Worm (Caenorhabditis elegans) whole organism, late embryonic: ENCODE data around the gene sre-16.

ENCODE experiments used
- K02D7.2 ChIP-seq: sonication (generic microtip); optimal IDR thresholded peaks from 2 replicates; lab custom pipeline; 2017; ENCODE audit warnings: mild to moderate bottlenecking, missing genetic modification characterization, missing compliant biosample characterization
- K09A11.1 ChIP-seq: sonication (generic microtip); optimal IDR thresholded peaks from 2 replicates; lab custom pipeline; 2017; ENCODE audit warnings: antibody characterized with exemption, mild to moderate bottlenecking, missing genetic modification characterization, missing compliant biosample characterization; ENCODE audit not compliant: insufficient read depth
- Y22D7AL.16 ChIP-seq: sonication (generic microtip); optimal IDR thresholded peaks from 2 replicates; lab custom pipeline; 2016; ENCODE audit warnings: missing genetic modification characterization, missing compliant biosample characterization
- ahr-1 ChIP-seq: sonication (generic microtip); optimal IDR thresholded peaks from 2 replicates; lab custom pipeline; 2016; ENCODE audit warnings: missing genetic modification characterization, missing compliant biosample characterization
- ama-1 ChIP-seq: fragments of 150-350 bp; optimal IDR thresholded peaks from 2 replicates; lab custom pipeline; 2014
- ceh-18 ChIP-seq: sonication (generic microtip); optimal IDR thresholded peaks from 2 replicates; lab custom pipeline; 2016; ENCODE audit warnings: missing genetic modification characterization, missing compliant biosample characterization
- ceh-19 ChIP-seq: fragments of 200-800 bp; sonication (Bioruptor generic); optimal IDR thresholded peaks from 2 replicates; lab custom pipeline; 2018; ENCODE audit warnings: mild to moderate bottlenecking, missing genetic modification characterization, missing compliant biosample characterization
- ceh-30 ChIP-seq: fragments of 150-350 bp; optimal IDR thresholded peaks from 2 replicates; lab custom pipeline; 2014; ENCODE audit warnings: missing biosample characterization, missing genetic modification characterization
- ceh-31 ChIP-seq: sonication (generic microtip); optimal IDR thresholded peaks from 2 replicates; lab custom pipeline; 2016; ENCODE audit warnings: missing genetic modification characterization, missing compliant biosample characterization
- ceh-45 ChIP-seq: fragments of 200-800 bp; sonication (Bioruptor generic); IDR thresholded peaks from 2 replicates; pipeline ENCODE4 v1.3.6; 2022; ENCODE audit warnings: missing genetic modification reagents, missing genetic modification characterization, missing compliant biosample characterization
- ceh-6 ChIP-seq: fragments of 200-800 bp; sonication (Bioruptor generic); optimal IDR thresholded peaks from 2 replicates; lab custom pipeline; 2018; ENCODE audit warnings: mild to moderate bottlenecking, missing genetic modification characterization, missing compliant biosample characterization
- dve-1 ChIP-seq: sonication (generic microtip); optimal IDR thresholded peaks from 2 replicates; lab custom pipeline; 2017; ENCODE audit warnings: antibody characterized with exemption, mild to moderate bottlenecking, missing genetic modification characterization, missing compliant biosample characterization
- ets-4 ChIP-seq: sonication (generic microtip); optimal IDR thresholded peaks from 2 replicates; lab custom pipeline; 2016; ENCODE audit warnings: missing genetic modification characterization, missing compliant biosample characterization
- eyg-1 ChIP-seq: sonication (generic microtip); optimal IDR thresholded peaks from 2 replicates; lab custom pipeline; 2016; ENCODE audit warnings: missing genotype, missing genetic modification characterization, missing compliant biosample characterization
- fax-1 ChIP-seq: sonication (generic microtip); optimal IDR thresholded peaks from 2 replicates; lab custom pipeline; 2016; ENCODE audit warnings: missing genotype, missing genetic modification characterization, missing compliant biosample characterization
- fkh-10 ChIP-seq: fragments of 150-350 bp; optimal IDR thresholded peaks from 2 replicates; lab custom pipeline; 2014; ENCODE audit warnings: missing biosample characterization, missing genetic modification reagents, missing genetic modification characterization
- hlh-15 ChIP-seq: sonication (generic microtip); optimal IDR thresholded peaks from 2 replicates; lab custom pipeline; 2016; ENCODE audit warnings: missing genetic modification characterization, missing compliant biosample characterization
- hlh-30 ChIP-seq: sonication (generic microtip); optimal IDR thresholded peaks from 2 replicates; lab custom pipeline; 2017; ENCODE audit warnings: antibody characterized with exemption, missing genetic modification characterization, missing compliant biosample characterization; ENCODE audit not compliant: insufficient read depth
- lim-6 ChIP-seq: sonication (generic microtip); optimal IDR thresholded peaks from 2 replicates; lab custom pipeline; 2016; ENCODE audit warnings: missing genetic modification characterization, missing compliant biosample characterization
- lin-11 ChIP-seq: fragments of 200-800 bp; sonication (Bioruptor generic); optimal IDR thresholded peaks from 2 replicates; lab custom pipeline; 2018; ENCODE audit warnings: mild to moderate bottlenecking, missing genetic modification characterization, missing compliant biosample characterization
- madf-2 ChIP-seq: sonication (generic microtip); optimal IDR thresholded peaks from 2 replicates; lab custom pipeline; 2017; ENCODE audit warnings: missing genetic modification characterization, missing compliant biosample characterization
- nhr-232 ChIP-seq: sonication (generic microtip); optimal IDR thresholded peaks from 2 replicates; lab custom pipeline; 2016; ENCODE audit warnings: missing genetic modification characterization, missing compliant biosample characterization
- npax-4 ChIP-seq: sonication (generic microtip); optimal IDR thresholded peaks from 2 replicates; lab custom pipeline; 2016; ENCODE audit warnings: missing genetic modification characterization, missing compliant biosample characterization
- pax-1 ChIP-seq: fragments of 150-350 bp; optimal IDR thresholded peaks from 2 replicates; lab custom pipeline; 2014; ENCODE audit warnings: missing biosample characterization, missing genetic modification characterization
- pha-2 ChIP-seq: sonication (generic microtip); optimal IDR thresholded peaks from 2 replicates; lab custom pipeline; 2017; ENCODE audit warnings: mild to moderate bottlenecking, missing genetic modification characterization, missing compliant biosample characterization
- pha-4 ChIP-seq: fragments of 150-350 bp; optimal IDR thresholded peaks from 2 replicates; lab custom pipeline; 2018; ENCODE audit warnings: missing biosample characterization, missing genetic modification reagents, missing genetic modification characterization
- pros-1 ChIP-seq: fragments of 150-350 bp; optimal IDR thresholded peaks from 2 replicates; lab custom pipeline; 2014; ENCODE audit warnings: missing biosample characterization, missing genetic modification reagents, missing genetic modification characterization
- sox-2 ChIP-seq: fragments of 200-800 bp; sonication (Bioruptor generic); IDR thresholded peaks from 2 replicates; pipeline ENCODE4 v1.3.6; 2022; ENCODE audit warnings: missing genetic modification reagents, missing genetic modification characterization, missing compliant biosample characterization
- sox-4 ChIP-seq: sonication (generic microtip); optimal IDR thresholded peaks from 2 replicates; lab custom pipeline; 2017; ENCODE audit warnings: mild to moderate bottlenecking, missing genetic modification characterization, inconsistent platforms, missing compliant biosample characterization
- syd-9 ChIP-seq: sonication (generic microtip); optimal IDR thresholded peaks from 2 replicates; lab custom pipeline; 2016; ENCODE audit warnings: mild to moderate bottlenecking, missing genetic modification characterization, moderate library complexity, missing compliant biosample characterization
- tbx-2 ChIP-seq: sonication (generic microtip); optimal IDR thresholded peaks from 2 replicates; lab custom pipeline; 2016; ENCODE audit warnings: missing genetic modification characterization, missing compliant biosample characterization
- ttx-3 ChIP-seq: sonication (generic microtip); optimal IDR thresholded peaks from 2 replicates; lab custom pipeline; 2016; ENCODE audit warnings: missing genetic modification reagents, missing genetic modification characterization, missing compliant biosample characterization
- unc-3 ChIP-seq, 2 experiments: fragments of 200-800 bp in 1 of 2; sonication (Bioruptor generic) in 1 of 2; sonication (generic microtip) in 1 of 2; conservative IDR thresholded peaks in 1 of 2; optimal IDR thresholded peaks in 1 of 2; 2 replicates each; pipeline versions ENCODE4 v1.3.6 to Lab custom; 2016 to 2022; ENCODE audit warnings: missing compliant biosample characterization in 2 of 2, missing genetic modification characterization in 2 of 2, missing genetic modification reagents in 1 of 2
- unc-42 ChIP-seq: sonication (generic microtip); optimal IDR thresholded peaks from 2 replicates; lab custom pipeline; 2016; ENCODE audit warnings: missing genotype, missing genetic modification characterization, missing compliant biosample characterization
- unc-55 ChIP-seq: sonication (generic microtip); optimal IDR thresholded peaks from 2 replicates; lab custom pipeline; 2017; ENCODE audit warnings: missing biosample characterization, missing genetic modification reagents, missing genetic modification characterization
- unc-86 ChIP-seq: sonication (generic microtip); optimal IDR thresholded peaks from 2 replicates; lab custom pipeline; 2016; ENCODE audit warnings: missing genetic modification characterization, missing compliant biosample characterization
- zip-5 ChIP-seq: sonication (generic microtip); optimal IDR thresholded peaks from 2 replicates; lab custom pipeline; 2016; ENCODE audit warnings: missing genetic modification characterization, missing compliant biosample characterization
- ztf-16 ChIP-seq: sonication (generic microtip); optimal IDR thresholded peaks from 2 replicates; lab custom pipeline; 2017; ENCODE audit warnings: missing genetic modification characterization, missing compliant biosample characterization

Gene sre-16

DNA sequence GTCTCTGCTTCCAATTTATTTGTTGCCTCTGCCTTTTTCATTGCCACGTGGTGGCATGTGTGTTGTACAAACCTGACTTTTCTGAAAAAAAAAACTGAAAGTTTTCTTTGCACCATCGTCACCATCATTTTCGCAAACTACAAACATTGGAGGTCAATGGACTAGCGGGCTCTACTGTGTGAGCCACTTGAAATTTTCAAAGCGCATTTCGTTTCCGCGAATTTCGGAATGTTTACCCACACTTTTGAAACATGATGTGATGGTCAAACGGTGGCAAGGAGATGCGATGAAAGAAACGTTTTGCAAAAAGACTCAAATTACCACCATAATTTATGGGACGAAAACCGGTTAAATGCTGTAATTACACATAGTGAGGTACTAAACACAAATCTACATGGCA is 28.0 kb downstream of the sre-16 start:
- TF ChIP-seq ama-1 (lab: Kevin White, UChicago) (no peak), ttx-3 (tag; lab: Kevin White, UChicago) (no peak), sox-4 (tag; lab: Kevin White, UChicago) (no peak), unc-55 (GFP tag; lab: Kevin White, UChicago) (no peak)
- TF ChIP-seq, all 69 proteins: peak for 0

ce11 chrIV:12207454-12207853 is 28.5 kb downstream of the sre-16 start:
- no peak for TF ChIP-seq nhr-232 (tag; lab: Kevin White, UChicago)
- TF ChIP-seq unc-55 (GFP tag; lab: Kevin White, UChicago) = no peak
- TF ChIP-seq pha-2 (tag; lab: Kevin White, UChicago) = no peak
- TF ChIP-seq K02D7.2 (tag; lab: Kevin White, UChicago) = no peak
- TF ChIP-seq ceh-31 (tag; lab: Kevin White, UChicago) = no peak
- no peak for TF ChIP-seq K09A11.1 (tag; lab: Kevin White, UChicago)
- TF ChIP-seq zip-5 (tag; lab: Kevin White, UChicago) = no peak
- TF ChIP-seq fkh-10 (GFP tag; lab: Kevin White, UChicago) = no peak

DNA sequence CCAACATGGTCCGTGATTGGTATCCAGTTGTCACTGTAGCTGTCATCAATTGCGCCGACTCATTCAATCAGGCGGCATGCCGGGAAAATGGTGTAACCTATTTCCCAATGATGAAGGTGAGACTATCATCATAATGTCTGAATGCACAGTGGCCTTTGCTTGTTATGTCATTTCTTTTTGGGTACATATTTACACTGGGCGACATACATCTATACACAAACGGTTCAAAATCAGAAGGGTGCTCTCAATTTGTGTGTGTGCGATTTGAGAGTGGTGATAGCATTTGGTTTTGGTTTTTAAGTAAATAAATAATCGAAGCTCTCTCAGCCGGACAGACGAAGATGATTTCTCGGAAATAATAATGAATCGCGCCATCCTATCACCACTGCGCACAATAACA is 31.9 kb downstream of the sre-16 start:
- TF ChIP-seq pha-4 = no peak
- TF ChIP-seq ceh-45 (GFP tag; lab: Robert Waterston, UW) = no peak
- no peak for TF ChIP-seq eyg-1 (tag; lab: Kevin White, UChicago)
- no peak for TF ChIP-seq pax-1 (tag; lab: Kevin White, UChicago)
- TF ChIP-seq dve-1 = no peak
- TF ChIP-seq ahr-1 (tag; lab: Kevin White, UChicago) = no peak

- TF ChIP-seq pax-1 (tag; lab: Kevin White, UChicago) (no peak), K02D7.2 (tag; lab: Kevin White, UChicago) (no peak), sox-2 (GFP tag; lab: Robert Waterston, UW) (no peak), unc-86 (tag; lab: Kevin White, UChicago) (no peak), ahr-1 (tag; lab: Kevin White, UChicago) (no peak), npax-4 (no peak), ceh-19 (GFP tag; lab: Kevin White, UChicago) (no peak), ztf-16 (tag; lab: Kevin White, UChicago) (no peak), ceh-30 (tag; lab: Kevin White, UChicago) (no peak), pros-1 (tag; lab: Kevin White, UChicago) (no peak), tbx-2 (tag; lab: Kevin White, UChicago) (no peak), madf-2 (tag; lab: Kevin White, UChicago) (no peak), ets-4 (no peak), unc-3 (GFP tag; conservative IDR thresholded peaks at IDR 0.05; lab: Robert Waterston, UW) (no peak), unc-3 (tag; optimal IDR thresholded peaks at IDR 0.05; lab: Kevin White, UChicago) (no peak), Y22D7AL.16 (tag; lab: Kevin White, UChicago) (no peak), ceh-18 (tag; lab: Kevin White, UChicago) (no peak), syd-9 (no peak), hlh-30 (tag; lab: Kevin White, UChicago) (no peak), ceh-6 (GFP tag; lab: Kevin White, UChicago) (no peak), hlh-15 (tag; lab: Kevin White, UChicago) (no peak)
Measured at ce11 chrIV:12202949-12203348, 33.0 kb downstream of the sre-16 start, which contains the start of gene F35G2.1. Gene F35G2.1, plus strand, starts transcription at chrIV:12203249.

- TF ChIP-seq unc-42 (tag; lab: Kevin White, UChicago) = no peak
- no peak for TF ChIP-seq fax-1 (tag; lab: Kevin White, UChicago)
- no peak for TF ChIP-seq ahr-1 (tag; lab: Kevin White, UChicago)
- TF ChIP-seq pax-1 (tag; lab: Kevin White, UChicago) = no peak
- no peak for TF ChIP-seq syd-9
- no peak for TF ChIP-seq sox-2 (GFP tag; lab: Robert Waterston, UW)
- TF ChIP-seq ceh-31 (tag; lab: Kevin White, UChicago) = no peak
- no peak for TF ChIP-seq K09A11.1 (tag; lab: Kevin White, UChicago)
- TF ChIP-seq lin-11 = no peak
- no peak for TF ChIP-seq dve-1
- TF ChIP-seq lim-6 (tag; lab: Kevin White, UChicago) = no peak
- no peak for TF ChIP-seq ceh-18 (tag; lab: Kevin White, UChicago)
- TF ChIP-seq, all 69 proteins: peak for 0
Measured at ce11 chrIV:12202000-12202399, 33.9 kb downstream of the sre-16 start.
